Fruit fly (Drosophila melanogaster): Measurements from ENCODE around the gene CG8360.

CG8360 gene

DNA sequence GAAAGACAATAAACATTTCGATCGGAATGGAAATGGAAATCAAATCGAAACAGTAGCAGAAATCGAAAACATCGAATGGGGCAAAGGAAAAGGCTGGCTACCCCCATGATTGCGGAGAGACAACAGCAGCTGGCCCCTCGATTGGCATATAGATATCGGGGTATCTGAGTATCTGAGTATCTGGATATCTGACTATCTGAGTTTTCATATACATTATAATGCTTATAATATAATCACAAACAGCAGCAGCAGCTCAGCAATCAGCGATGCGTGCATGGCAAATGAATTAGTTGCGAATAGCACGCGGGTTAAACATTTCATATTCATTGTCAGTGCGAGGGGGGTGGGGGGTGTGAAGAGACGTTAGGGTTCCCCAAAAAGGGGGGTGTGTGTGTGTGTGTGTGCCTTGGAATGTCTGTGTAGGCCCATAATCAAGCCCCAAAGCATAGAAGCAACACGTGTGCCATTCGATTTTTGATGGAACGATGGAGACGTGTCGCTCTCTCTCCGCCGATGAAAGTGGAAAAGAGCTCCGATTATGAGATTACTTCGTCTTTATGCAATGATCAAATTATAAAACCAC, 42.1 kb upstream of the CG8360 start:
- TF ChIP-seq ey (GFP tag; optimal IDR thresholded peaks at IDR 0.05), result no peak
- TF ChIP-seq Vsx2 (GFP tag; optimal IDR thresholded peaks at IDR 0.05; ENCODE audit: partially characterized antibody), result no peak
- TF ChIP-seq dsf (GFP tag; optimal IDR thresholded peaks at IDR 0.05; ENCODE audit: borderline replicate concordance), result no peak
- no peak for TF ChIP-seq psq (GFP tag; optimal IDR thresholded peaks at IDR 0.05)
- TF ChIP-seq CrebA (GFP tag; optimal IDR thresholded peaks at IDR 0.05; ENCODE audit: borderline replicate concordance), result no peak
- TF ChIP-seq tai (GFP tag; optimal IDR thresholded peaks at IDR 0.05), result no peak
- TF ChIP-seq h (GFP tag; optimal IDR thresholded peaks at IDR 0.05), result no peak
- TF ChIP-seq jim (GFP tag; optimal IDR thresholded peaks at IDR 0.05), result no peak
- TF ChIP-seq Myc (optimal IDR thresholded peaks at IDR 0.05), result no peak
- no peak for TF ChIP-seq Hr78 (GFP tag; optimal IDR thresholded peaks at IDR 0.05)
- no peak for TF ChIP-seq rgr (GFP tag; optimal IDR thresholded peaks at IDR 0.05)
- no peak for TF ChIP-seq CG32264 (GFP tag; optimal IDR thresholded peaks at IDR 0.05)
- TF ChIP-seq br (GFP tag; optimal IDR thresholded peaks at IDR 0.05), result no peak
- TF ChIP-seq pan (optimal IDR thresholded peaks at IDR 0.05), result no peak
- TF ChIP-seq fru (GFP tag; optimal IDR thresholded peaks at IDR 0.05), result no peak
- no peak for TF ChIP-seq dmrt93B (GFP tag; optimal IDR thresholded peaks at IDR 0.05)
- no peak for TF ChIP-seq Hr83 (GFP tag; optimal IDR thresholded peaks at IDR 0.05; ENCODE audit: poor library complexity, severe bottlenecking)

DNA sequence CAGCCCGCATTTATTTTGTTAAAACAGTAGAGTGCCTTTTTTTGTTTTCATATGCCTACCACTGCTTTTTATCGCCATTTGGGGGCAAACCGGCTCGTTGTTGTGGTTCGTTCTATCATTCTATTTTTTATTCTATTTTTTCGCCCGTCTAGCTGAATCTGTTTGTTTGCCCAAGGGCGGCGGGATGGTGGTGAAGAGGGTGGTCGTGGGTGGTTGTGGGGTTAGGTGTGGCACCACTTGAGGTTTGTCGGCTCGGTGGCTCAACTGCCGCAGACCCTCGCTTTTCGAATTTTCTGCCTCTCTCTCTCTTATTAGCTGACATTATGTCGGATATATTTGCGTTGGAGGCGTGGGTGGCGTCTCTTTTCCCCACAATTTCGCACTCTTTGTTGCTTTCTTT, 41.2 kb upstream of the CG8360 start:
- TF ChIP-seq Hr78 (GFP tag; optimal IDR thresholded peaks at IDR 0.05) (no peak), Myc (optimal IDR thresholded peaks at IDR 0.05) (no peak), CG32264 (GFP tag; optimal IDR thresholded peaks at IDR 0.05) (no peak), Dfd (GFP tag; optimal IDR thresholded peaks at IDR 0.05) (no peak), CG9705 (GFP tag; optimal IDR thresholded peaks at IDR 0.05) (no peak), brk (GFP tag; optimal IDR thresholded peaks at IDR 0.05) (no peak), woc (GFP tag; optimal IDR thresholded peaks at IDR 0.05) (no peak), Sp1 (GFP tag; optimal IDR thresholded peaks at IDR 0.05) (no peak), Hr83 (GFP tag; optimal IDR thresholded peaks at IDR 0.05; ENCODE audit: poor library complexity, severe bottlenecking) (no peak)

DNA sequence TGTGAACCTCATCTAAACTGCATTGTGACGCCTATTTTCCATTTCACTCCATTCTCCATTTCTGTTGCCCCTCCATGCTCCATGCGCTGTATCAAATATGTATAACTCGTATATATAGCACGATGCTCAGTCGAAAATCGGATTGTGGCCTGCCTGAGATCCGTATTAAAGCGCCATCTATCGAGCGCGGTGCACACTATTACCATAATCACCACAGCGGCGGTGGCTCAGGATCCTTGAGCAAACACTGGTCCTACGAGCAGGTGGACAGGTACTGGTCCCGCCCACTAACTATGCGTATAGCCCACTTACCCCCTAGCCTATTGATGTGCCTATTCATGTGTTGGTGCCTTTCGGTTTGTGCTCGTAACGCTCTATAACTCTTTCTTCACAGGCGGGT, 27.8 kb upstream of the CG8360 start:
- TF ChIP-seq Rel (GFP tag; optimal IDR thresholded peaks at IDR 0.05) (no peak), Rel (tag; optimal IDR thresholded peaks at IDR 0.05) (no peak), usp (GFP tag; optimal IDR thresholded peaks at IDR 0.05) (no peak), rgr (GFP tag; optimal IDR thresholded peaks at IDR 0.05) (no peak), Sp1 (GFP tag; optimal IDR thresholded peaks at IDR 0.05) (no peak), Dif (GFP tag; optimal IDR thresholded peaks at IDR 0.05; ENCODE audit: partially characterized antibody) (no peak), Abd-B (GFP tag; optimal IDR thresholded peaks at IDR 0.05) (no peak), dl (GFP tag; optimal IDR thresholded peaks at IDR 0.05; ENCODE audit: insufficient read depth in 1 of 2, partially characterized antibody in 2 of 2) (no peak), lola (GFP tag; optimal IDR thresholded peaks at IDR 0.05) (no peak), br (GFP tag; optimal IDR thresholded peaks at IDR 0.05) (no peak), CG32264 (GFP tag; optimal IDR thresholded peaks at IDR 0.05) (no peak), Jra (GFP tag; optimal IDR thresholded peaks at IDR 0.05) (no peak), sage (GFP tag; optimal IDR thresholded peaks at IDR 0.05) (no peak), Dfd (GFP tag; optimal IDR thresholded peaks at IDR 0.05) (no peak), CG9705 (GFP tag; optimal IDR thresholded peaks at IDR 0.05) (no peak), Hnf4 (GFP tag; optimal IDR thresholded peaks at IDR 0.05) (no peak), foxo (GFP tag; optimal IDR thresholded peaks at IDR 0.05) (no peak), Hr78 (GFP tag; optimal IDR thresholded peaks at IDR 0.05) (no peak), psq (GFP tag; optimal IDR thresholded peaks at IDR 0.05) (no peak)

DNA sequence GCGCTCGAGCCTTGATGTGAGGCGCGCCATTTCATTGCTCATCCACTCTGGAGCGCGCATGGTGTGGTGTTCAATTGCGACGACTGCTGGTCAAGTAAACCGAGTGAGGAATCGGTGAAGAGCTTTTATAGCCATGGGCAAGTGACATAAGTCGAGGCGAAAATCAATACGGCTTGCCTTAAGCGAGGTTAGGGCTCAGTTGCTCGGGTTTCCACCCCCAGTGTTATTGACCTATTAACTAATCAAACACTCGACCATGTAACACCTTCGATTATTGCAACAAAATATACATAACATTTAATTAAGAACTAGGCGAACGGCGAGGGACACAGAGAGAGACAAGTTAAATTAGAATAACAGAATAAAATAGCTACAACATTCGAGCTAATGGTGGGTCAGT, 22.1 kb upstream of the CG8360 start, which contains the start of gene CG34134:
CG34134 (minus strand) TSS at position 101 of the 400 bp plus-strand sequence.
- TF ChIP-seq dmrt93B (GFP tag; optimal IDR thresholded peaks at IDR 0.05) (no peak), Dfd (GFP tag; optimal IDR thresholded peaks at IDR 0.05) (no peak), Mio (GFP tag; optimal IDR thresholded peaks at IDR 0.05) (no peak), usp (GFP tag; optimal IDR thresholded peaks at IDR 0.05) (no peak), dsf (GFP tag; optimal IDR thresholded peaks at IDR 0.05; ENCODE audit: borderline replicate concordance) (no peak)

Measured in whole organism, wandering third instar larva.